Fruit fly (Drosophila melanogaster): Measurements from ENCODE around the gene CG8159.
A peak's percentile ranks its signal among the peaks of the same experiment; 100 is the strongest.

- TF ChIP-seq h (GFP tag; optimal IDR thresholded peaks at IDR 0.05) (no peak), Dif (GFP tag; optimal IDR thresholded peaks at IDR 0.05; ENCODE audit: partially characterized antibody) (peak; percentile 11), pan (optimal IDR thresholded peaks at IDR 0.05) (no peak), Myc (optimal IDR thresholded peaks at IDR 0.05) (no peak), Mio (GFP tag; optimal IDR thresholded peaks at IDR 0.05) (no peak), ey (GFP tag; optimal IDR thresholded peaks at IDR 0.05) (no peak), N (GFP tag; optimal IDR thresholded peaks at IDR 0.05) (no peak), foxo (GFP tag; optimal IDR thresholded peaks at IDR 0.05) (no peak), CrebA (GFP tag; optimal IDR thresholded peaks at IDR 0.05; ENCODE audit: borderline replicate concordance) (no peak), Hr78 (GFP tag; optimal IDR thresholded peaks at IDR 0.05) (no peak), usp (GFP tag; optimal IDR thresholded peaks at IDR 0.05) (no peak), CG32264 (GFP tag; optimal IDR thresholded peaks at IDR 0.05) (no peak)
Measured at dm6 chr3R:8711890-8712449, 14.7 kb upstream of the CG8159 start.
